Worm (Caenorhabditis elegans): ENCODE measurements around the gene vamp-7.

DNA sequence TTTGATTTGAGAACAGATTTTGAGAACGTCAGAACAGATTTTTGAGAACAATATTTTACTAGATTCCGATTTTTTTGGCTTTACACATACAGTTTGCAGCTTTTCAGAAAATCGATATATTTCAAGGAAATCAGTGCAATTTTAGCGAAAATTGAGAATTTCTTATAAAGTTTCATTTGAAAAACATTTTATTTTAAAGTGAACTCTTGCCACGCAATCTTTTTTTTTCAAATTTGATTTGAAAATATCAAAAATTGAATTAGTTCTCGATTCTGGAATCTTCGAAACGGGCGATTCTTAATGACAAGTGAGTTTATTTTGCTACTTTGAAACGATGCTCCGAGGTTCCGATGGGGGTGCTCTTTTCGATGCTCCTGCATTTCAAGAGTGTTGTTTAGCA, 35.7 kb upstream of the vamp-7 start, which contains the start of gene Y69A2AR.51:
- no peak for TF ChIP-seq ztf-16 (tag; optimal IDR thresholded peaks at IDR 0.05)
- TF ChIP-seq ama-1 (optimal IDR thresholded peaks at IDR 0.05) = no peak
- no peak for TF ChIP-seq mec-3 (tag; optimal IDR thresholded peaks at IDR 0.05; ENCODE audit: borderline replicate concordance)
- no peak for TF ChIP-seq unc-55 (GFP tag; optimal IDR thresholded peaks at IDR 0.05)
- TF ChIP-seq ets-4 (tag; optimal IDR thresholded peaks at IDR 0.05) = no peak
- no peak for TF ChIP-seq nhr-232 (tag; optimal IDR thresholded peaks at IDR 0.05)
- TF ChIP-seq gmeb-2 (tag; optimal IDR thresholded peaks at IDR 0.05) = no peak
- no peak for TF ChIP-seq rnt-1 (tag; optimal IDR thresholded peaks at IDR 0.05)
- no peak for TF ChIP-seq ceh-45 (GFP tag; IDR thresholded peaks at IDR 0.05)

All from whole organism, late embryonic.